Worm (Caenorhabditis elegans): Measurements from ENCODE around the gene D1005.5.

Gene D1005.5

DNA sequence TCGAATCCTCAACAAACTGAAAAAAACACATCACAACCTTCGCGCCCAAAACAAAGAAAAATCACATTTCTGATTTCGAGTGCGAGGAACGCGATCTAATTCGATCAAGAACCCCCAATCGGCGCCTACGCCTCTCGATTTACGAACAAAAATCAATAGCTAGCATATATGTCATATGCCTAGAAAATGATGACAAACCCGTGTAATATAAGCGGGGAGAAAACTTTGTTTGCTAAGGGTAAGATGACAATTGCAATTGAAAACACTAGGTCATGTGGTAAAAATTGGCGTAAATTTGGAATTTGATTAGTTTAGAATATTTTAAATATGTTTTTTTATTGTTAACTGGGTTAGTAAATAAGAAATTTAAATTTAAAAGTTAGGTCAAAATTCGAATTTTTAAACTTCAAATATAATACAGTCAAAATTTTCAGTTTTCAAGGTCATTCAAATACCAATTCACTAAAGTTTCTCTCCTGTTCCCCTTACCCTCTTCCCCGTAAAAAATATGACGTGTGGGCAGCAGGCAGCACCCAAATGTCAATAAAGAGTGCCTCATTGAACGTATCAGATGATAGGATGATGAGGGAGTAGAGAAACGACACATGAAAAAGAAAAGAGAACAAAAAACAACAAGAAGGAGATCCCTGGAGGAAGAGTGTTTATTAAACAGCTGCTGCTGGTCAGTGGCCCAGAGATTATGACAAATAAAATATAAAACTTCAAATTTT is 16.3 kb downstream of the D1005.5 start:
- TF ChIP-seq nhr-76 (tag; optimal IDR thresholded peaks at IDR 0.05) (no peak), pha-4 (tag; optimal IDR thresholded peaks at IDR 0.05) (peak; percentile 60), unc-120 (tag; optimal IDR thresholded peaks at IDR 0.05; ENCODE audit: poor library complexity, severe bottlenecking) (peak; percentile 39), hlh-1 (tag; optimal IDR thresholded peaks at IDR 0.05) (peak; percentile 67), unc-62 (GFP tag; optimal IDR thresholded peaks at IDR 0.05) (peak; percentile 54)

DNA sequence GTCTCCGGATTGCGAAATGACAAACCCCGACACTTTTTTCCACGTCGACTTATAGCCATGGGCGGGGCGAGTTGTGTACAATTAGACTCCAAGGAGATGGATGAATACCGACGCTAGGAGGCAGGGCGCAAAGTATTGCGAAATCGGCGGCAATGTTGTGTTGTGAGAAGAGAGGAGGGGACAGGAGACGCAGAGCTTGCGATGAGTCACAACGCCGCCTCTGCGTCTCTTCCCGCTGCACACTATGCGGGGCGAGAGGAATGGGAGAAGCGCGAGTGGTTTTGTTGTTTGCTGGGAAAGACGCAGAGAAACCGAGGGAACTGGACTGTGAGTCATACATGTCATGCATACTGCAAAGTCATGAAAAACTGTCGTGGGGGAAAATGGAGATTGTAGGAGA is 18.4 kb downstream of the D1005.5 start:
- TF ChIP-seq M03D4.4 (tag; optimal IDR thresholded peaks at IDR 0.05) (peak; percentile 66), nhr-28 (tag; optimal IDR thresholded peaks at IDR 0.05) (no peak), zip-8 (tag; optimal IDR thresholded peaks at IDR 0.05) (no peak), mls-2 (tag; optimal IDR thresholded peaks at IDR 0.05) (peak; percentile 40), lin-32 (GFP tag; optimal IDR thresholded peaks at IDR 0.05) (no peak), mep-1 (tag; optimal IDR thresholded peaks at IDR 0.05) (peak; percentile 30), nhr-12 (tag; optimal IDR thresholded peaks at IDR 0.05) (no peak), unc-62 (GFP tag; optimal IDR thresholded peaks at IDR 0.05) (peak; percentile 79), pha-4 (tag; optimal IDR thresholded peaks at IDR 0.05) (peak; percentile 79), nhr-76 (tag; optimal IDR thresholded peaks at IDR 0.05) (no peak), snpc-4 (tag; optimal IDR thresholded peaks at IDR 0.05) (no peak), cnd-1 (tag; optimal IDR thresholded peaks at IDR 0.05) (no peak), ztf-11 (tag; optimal IDR thresholded peaks at IDR 0.05) (peak; percentile 24), sptf-1 (tag; optimal IDR thresholded peaks at IDR 0.05) (peak; percentile 51), nhr-2 (tag; optimal IDR thresholded peaks at IDR 0.05) (no peak), mab-5 (tag; optimal IDR thresholded peaks at IDR 0.05) (no peak), hlh-1 (tag; optimal IDR thresholded peaks at IDR 0.05) (peak; percentile 58), bed-3 (GFP tag; optimal IDR thresholded peaks at IDR 0.05) (no peak), ham-2 (GFP tag; optimal IDR thresholded peaks at IDR 0.05) (peak; percentile 81), sem-2 (GFP tag; optimal IDR thresholded peaks at IDR 0.05) (no peak), lin-13 (tag; optimal IDR thresholded peaks at IDR 0.05) (no peak), ces-1 (GFP tag; optimal IDR thresholded peaks at IDR 0.05) (peak; percentile 52), drap-1 (GFP tag; optimal IDR thresholded peaks at IDR 0.05) (peak; percentile 69), ceh-83 (GFP tag; optimal IDR thresholded peaks at IDR 0.05) (no peak), lsy-2 (tag; optimal IDR thresholded peaks at IDR 0.05) (peak; percentile 56), flh-1 (GFP tag; optimal IDR thresholded peaks at IDR 0.05) (no peak), elt-3 (tag; optimal IDR thresholded peaks at IDR 0.05) (peak; percentile 79), ceh-39 (tag; optimal IDR thresholded peaks at IDR 0.05) (no peak), ceh-43 (GFP tag; optimal IDR thresholded peaks at IDR 0.05) (no peak), elt-1 (tag; optimal IDR thresholded peaks at IDR 0.05; ENCODE audit: borderline replicate concordance, insufficient read depth) (no peak), nhr-237 (tag; optimal IDR thresholded peaks at IDR 0.05) (peak; percentile 84), unc-120 (tag; optimal IDR thresholded peaks at IDR 0.05; ENCODE audit: poor library complexity, severe bottlenecking) (peak; percentile 31), tbx-8 (GFP tag; optimal IDR thresholded peaks at IDR 0.05) (no peak), blmp-1 (tag; optimal IDR thresholded peaks at IDR 0.05) (no peak), unc-39 (tag; optimal IDR thresholded peaks at IDR 0.05) (no peak)

DNA sequence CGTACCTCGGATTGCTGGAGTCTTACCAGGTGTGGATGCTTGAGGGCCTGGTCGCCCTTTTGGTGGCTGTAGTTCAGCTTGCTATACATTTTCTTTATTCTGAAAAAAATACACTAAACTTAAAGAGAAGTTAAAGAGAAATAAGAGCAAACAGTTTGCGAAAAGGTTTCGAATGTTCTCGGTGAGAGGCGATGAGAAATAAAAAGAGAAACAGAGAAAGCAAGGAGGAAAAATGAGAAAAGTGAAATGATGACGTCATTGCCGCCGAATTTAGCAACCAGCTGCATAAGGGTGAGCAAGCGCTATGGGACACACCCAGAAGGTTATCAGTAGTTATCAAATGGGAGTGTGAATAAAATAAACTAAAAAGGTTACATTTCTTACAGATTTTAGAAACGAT is 19.0 kb downstream of the D1005.5 start, which contains the start of gene cebp-1:
cebp-1 (minus strand) TSS at position 99 of the 400 bp plus-strand sequence.
- TF ChIP-seq ces-1 (GFP tag; optimal IDR thresholded peaks at IDR 0.05) (no peak), blmp-1 (tag; optimal IDR thresholded peaks at IDR 0.05) (no peak), sptf-1 (tag; optimal IDR thresholded peaks at IDR 0.05) (no peak), nhr-12 (tag; optimal IDR thresholded peaks at IDR 0.05) (no peak), ceh-43 (GFP tag; optimal IDR thresholded peaks at IDR 0.05) (no peak)

Data from whole organism, mixed stage, embryonic.